Worm (Caenorhabditis elegans) whole organism, L3 larva: ENCODE measurements around the gene rps-5.

Experiments
- R02D3.7 ChIP-seq: fragments of 150-350 bp; optimal IDR thresholded peaks from 2 replicates; lab custom pipeline; 2014; ENCODE audit warnings: missing biosample characterization, missing genetic modification characterization
- ZK546.5 ChIP-seq: sonication (generic microtip); optimal IDR thresholded peaks from 2 replicates; lab custom pipeline; 2017; ENCODE audit warnings: missing biosample characterization, missing genetic modification characterization
- aly-2 ChIP-seq: fragments of 150-350 bp; optimal IDR thresholded peaks from 2 replicates; lab custom pipeline; 2014; ENCODE audit warnings: missing biosample characterization, missing genetic modification characterization
- ama-1 ChIP-seq: fragments of 150-350 bp; optimal IDR thresholded peaks from 2 replicates; lab custom pipeline; 2018
- ceh-16 ChIP-seq: sonication (generic microtip); optimal IDR thresholded peaks from 2 replicates; lab custom pipeline; 2017; ENCODE audit warnings: missing biosample characterization, missing genetic modification characterization
- ceh-28 ChIP-seq: fragments of 150-350 bp; optimal IDR thresholded peaks from 2 replicates; lab custom pipeline; 2014; ENCODE audit warnings: missing biosample characterization, missing genetic modification reagents, missing genetic modification characterization
- ceh-82 ChIP-seq: fragments of 150-350 bp; optimal IDR thresholded peaks from 2 replicates; lab custom pipeline; 2014; ENCODE audit warnings: missing biosample characterization, missing genetic modification characterization
- ceh-9 ChIP-seq: sonication (generic microtip); optimal IDR thresholded peaks from 2 replicates; lab custom pipeline; 2018; ENCODE audit warnings: missing biosample characterization, missing genetic modification characterization
- daf-12 ChIP-seq: fragments of 150-350 bp; optimal IDR thresholded peaks from 2 replicates; lab custom pipeline; 2014; ENCODE audit warnings: missing biosample characterization, missing genetic modification reagents, missing genetic modification characterization
- egl-27 ChIP-seq: sonication (generic microtip); optimal IDR thresholded peaks from 4 replicates; lab custom pipeline; 2017; ENCODE audit warnings: missing biosample characterization, missing genetic modification reagents, missing genetic modification characterization
- egl-5 ChIP-seq: fragments of 150-350 bp; optimal IDR thresholded peaks from 2 replicates; lab custom pipeline; 2017; ENCODE audit warnings: missing biosample characterization, missing genetic modification reagents, missing genetic modification characterization, inconsistent platforms
- elt-1 ChIP-seq: fragments of 150-350 bp; optimal IDR thresholded peaks from 2 replicates; lab custom pipeline; 2014; ENCODE audit warnings: missing biosample characterization, missing genetic modification characterization
- elt-2 ChIP-seq: sonication (generic microtip); optimal IDR thresholded peaks from 2 replicates; lab custom pipeline; 2016; ENCODE audit warnings: missing genetic modification reagents, mild to moderate bottlenecking, missing genetic modification characterization, missing compliant biosample characterization
- elt-3 ChIP-seq, 3 experiments: fragments of 150-350 bp in 1 of 3; sonication (generic microtip) in 2 of 3; optimal IDR thresholded peaks; 2 replicates in 2 of 3; 4 replicates in 1 of 3; lab custom pipeline; 2014 to 2017; ENCODE audit warnings: missing biosample characterization in 3 of 3, missing genetic modification characterization in 3 of 3
- eor-1 ChIP-seq, 2 experiments: fragments of 150-350 bp; optimal IDR thresholded peaks; 2 replicates each; lab custom pipeline; 2014 to 2018; ENCODE audit warnings: missing biosample characterization in 2 of 2, missing genetic modification characterization in 2 of 2
- fkh-10 ChIP-seq: sonication (generic microtip); optimal IDR thresholded peaks from 2 replicates; lab custom pipeline; 2017; ENCODE audit warnings: missing biosample characterization, missing genetic modification reagents, missing genetic modification characterization
- fkh-2 ChIP-seq: fragments of 150-350 bp; optimal IDR thresholded peaks from 2 replicates; lab custom pipeline; 2014; ENCODE audit warnings: missing biosample characterization, missing genetic modification reagents, missing genetic modification characterization
- fos-1 ChIP-seq: fragments of 150-350 bp; optimal IDR thresholded peaks from 2 replicates; lab custom pipeline; 2014; ENCODE audit warnings: missing biosample characterization, missing genetic modification characterization
- hmg-11 ChIP-seq: sonication (generic microtip); optimal IDR thresholded peaks from 2 replicates; lab custom pipeline; 2016; ENCODE audit warnings: missing genetic modification characterization, missing compliant biosample characterization
- jun-1 ChIP-seq: fragments of 150-350 bp; optimal IDR thresholded peaks from 2 replicates; lab custom pipeline; 2014; ENCODE audit warnings: missing biosample characterization, missing genetic modification reagents, missing genetic modification characterization
- lin-15B ChIP-seq: fragments of 150-350 bp; optimal IDR thresholded peaks from 2 replicates; lab custom pipeline; 2014; ENCODE audit warnings: missing biosample characterization, missing genetic modification characterization
- lin-39 ChIP-seq: fragments of 150-350 bp; optimal IDR thresholded peaks from 2 replicates; lab custom pipeline; 2018; ENCODE audit warnings: missing biosample characterization, missing genetic modification reagents, missing genetic modification characterization
- lsy-12 ChIP-seq: sonication (generic microtip); optimal IDR thresholded peaks from 2 replicates; lab custom pipeline; 2016; ENCODE audit warnings: mild to moderate bottlenecking, missing genetic modification characterization, missing compliant biosample characterization
- mdl-1 ChIP-seq: fragments of 150-350 bp; optimal IDR thresholded peaks from 2 replicates; lab custom pipeline; 2014; ENCODE audit warnings: missing biosample characterization, missing genetic modification characterization
- mml-1 ChIP-seq: fragments of 150-350 bp; sonication (generic microtip); optimal IDR thresholded peaks from 3 replicates; lab custom pipeline; 2014; ENCODE audit warnings: missing biosample characterization, missing genetic modification characterization
- nfya-1 ChIP-seq: sonication (generic microtip); optimal IDR thresholded peaks from 2 replicates; lab custom pipeline; 2017; ENCODE audit warnings: missing genetic modification characterization, mild to moderate bottlenecking, missing compliant biosample characterization, antibody characterized with exemption, moderate library complexity; ENCODE audit not compliant: insufficient read depth
- nhr-11 ChIP-seq: fragments of 150-350 bp; optimal IDR thresholded peaks from 2 replicates; lab custom pipeline; 2014; ENCODE audit warnings: missing biosample characterization, missing genetic modification characterization
- nhr-12 ChIP-seq: fragments of 150-350 bp; optimal IDR thresholded peaks from 2 replicates; lab custom pipeline; 2014; ENCODE audit warnings: missing biosample characterization, missing genetic modification characterization
- nhr-23 ChIP-seq: fragments of 150-350 bp; optimal IDR thresholded peaks from 2 replicates; lab custom pipeline; 2014; ENCODE audit warnings: missing biosample characterization, missing genetic modification reagents, missing genetic modification characterization
- nhr-237 ChIP-seq: fragments of 150-350 bp; optimal IDR thresholded peaks from 2 replicates; lab custom pipeline; 2014; ENCODE audit warnings: missing biosample characterization, missing genetic modification characterization
- nhr-25 ChIP-seq: sonication (generic microtip); optimal IDR thresholded peaks from 2 replicates; lab custom pipeline; 2017; ENCODE audit warnings: missing biosample characterization, missing genetic modification characterization
- nhr-28 ChIP-seq: fragments of 150-350 bp; optimal IDR thresholded peaks from 2 replicates; lab custom pipeline; 2014; ENCODE audit warnings: missing biosample characterization, missing genetic modification characterization
- nhr-43 ChIP-seq: sonication (generic microtip); optimal IDR thresholded peaks from 2 replicates; lab custom pipeline; 2016; ENCODE audit warnings: mild to moderate bottlenecking, missing genetic modification characterization, missing compliant biosample characterization; ENCODE audit not compliant: poor library complexity, severe bottlenecking
- nhr-67 ChIP-seq: fragments of 150-350 bp; optimal IDR thresholded peaks from 2 replicates; lab custom pipeline; 2014; ENCODE audit warnings: missing biosample characterization, missing genetic modification characterization
- nhr-76 ChIP-seq: fragments of 150-350 bp; sonication (generic microtip); optimal IDR thresholded peaks from 5 replicates; lab custom pipeline; 2014; ENCODE audit warnings: missing biosample characterization, missing genetic modification characterization
- nhr-77 ChIP-seq: fragments of 150-350 bp; optimal IDR thresholded peaks from 2 replicates; lab custom pipeline; 2014; ENCODE audit warnings: missing biosample characterization, missing genetic modification characterization
- pha-4 ChIP-seq: fragments of 150-350 bp; optimal IDR thresholded peaks from 2 replicates; lab custom pipeline; 2014; ENCODE audit warnings: missing biosample characterization, missing genetic modification reagents, missing genetic modification characterization
- pqm-1 ChIP-seq: fragments of 150-350 bp; optimal IDR thresholded peaks from 2 replicates; lab custom pipeline; 2017; ENCODE audit warnings: missing biosample characterization, missing genetic modification characterization, inconsistent platforms
- sea-2 ChIP-seq: fragments of 150-350 bp; sonication (generic microtip); optimal IDR thresholded peaks from 4 replicates; lab custom pipeline; 2014; ENCODE audit warnings: missing biosample characterization, missing genetic modification reagents, missing genetic modification characterization
- skn-1 ChIP-seq: fragments of 150-350 bp; optimal IDR thresholded peaks from 2 replicates; lab custom pipeline; 2014; ENCODE audit warnings: missing biosample characterization, missing genetic modification characterization
- snpc-4 ChIP-seq: fragments of 150-350 bp; optimal IDR thresholded peaks from 2 replicates; lab custom pipeline; 2014; ENCODE audit warnings: missing biosample characterization, missing genetic modification characterization
- tbx-2 ChIP-seq: sonication (generic microtip); optimal IDR thresholded peaks from 2 replicates; lab custom pipeline; 2016; ENCODE audit warnings: mild to moderate bottlenecking, missing genetic modification characterization, missing compliant biosample characterization
- unc-39 ChIP-seq: sonication (generic microtip); optimal IDR thresholded peaks from 4 replicates; lab custom pipeline; 2017; ENCODE audit warnings: missing biosample characterization, missing genetic modification characterization
- unc-62 ChIP-seq: fragments of 150-350 bp; sonication (generic microtip); optimal IDR thresholded peaks from 4 replicates; lab custom pipeline; 2014; ENCODE audit warnings: missing biosample characterization, missing genetic modification reagents, missing genetic modification characterization
- zag-1 ChIP-seq: fragments of 150-350 bp; optimal IDR thresholded peaks from 2 replicates; lab custom pipeline; 2014; ENCODE audit warnings: missing biosample characterization, missing genetic modification characterization
- ztf-11 ChIP-seq: fragments of 150-350 bp; optimal IDR thresholded peaks from 2 replicates; lab custom pipeline; 2014; ENCODE audit warnings: missing biosample characterization, missing genetic modification characterization
- ztf-4 ChIP-seq: fragments of 150-350 bp; optimal IDR thresholded peaks from 2 replicates; lab custom pipeline; 2014; ENCODE audit warnings: missing biosample characterization, missing genetic modification characterization

rps-5 gene

DNA sequence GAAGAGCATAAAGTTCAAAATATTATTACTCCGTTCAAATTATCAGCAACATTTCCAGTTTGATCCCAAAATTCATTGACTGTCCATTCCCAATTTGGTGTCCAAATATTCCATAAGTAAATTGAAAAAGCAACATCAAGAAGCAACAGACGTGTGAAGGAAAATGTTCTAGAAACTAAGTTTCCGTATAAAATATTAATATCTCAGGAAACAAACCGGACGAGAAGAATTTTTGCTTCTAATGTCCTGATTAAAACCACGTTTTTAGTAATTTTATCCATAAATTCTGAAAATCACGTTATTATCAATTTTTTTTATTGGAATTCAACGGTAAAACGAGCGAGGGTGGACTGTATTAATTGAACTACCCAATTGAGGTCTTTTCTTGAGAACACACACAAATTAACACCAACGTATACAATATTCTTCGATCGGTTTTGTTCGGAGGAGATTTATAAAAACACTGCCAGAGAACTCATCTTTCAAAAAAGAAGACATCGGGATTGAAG is 36.2 kb upstream of the rps-5 start, which contains the start of gene pigq-1:
TSS of gene pigq-1 (minus strand) at position 286 of the 509 bp plus-strand sequence.
- TF ChIP-seq ceh-16 (tag; lab: Kevin White, UChicago) = peak; percentile 10
- TF ChIP-seq ceh-28 (tag; lab: Kevin White, UChicago) = peak; percentile 16
- peak; percentile 25 for TF ChIP-seq pha-4 (tag; lab: Kevin White, UChicago)
- peak; percentile 19 for TF ChIP-seq elt-2 (tag; lab: Kevin White, UChicago)
- no peak for TF ChIP-seq hmg-11
- TF ChIP-seq R02D3.7 (tag; lab: Kevin White, UChicago) = peak; percentile 49
- no peak for TF ChIP-seq ceh-82 (tag; lab: Kevin White, UChicago)
- no peak for TF ChIP-seq nhr-67 (tag; lab: Kevin White, UChicago)
- no peak for TF ChIP-seq fkh-2 (tag; lab: Kevin White, UChicago)
- TF ChIP-seq pqm-1 (tag; lab: Kevin White, UChicago) = no peak
- no peak for TF ChIP-seq ceh-9
- peak; percentile 17 for TF ChIP-seq elt-1
- TF ChIP-seq egl-27 (tag; lab: Kevin White, UChicago) = no peak
- TF ChIP-seq lin-39 (tag; lab: Kevin White, UChicago) = no peak
- TF ChIP-seq nhr-237 = no peak
- TF ChIP-seq lsy-12 (tag; lab: Kevin White, UChicago) = peak; percentile 65
- TF ChIP-seq daf-12 (tag; lab: Kevin White, UChicago) = no peak
- no peak for TF ChIP-seq eor-1 (tag; optimal IDR thresholded peaks at IDR 0.05; lab: Kevin White, UChicago)
- TF ChIP-seq sea-2 (GFP tag; lab: Kevin White, UChicago) = no peak
- peak; percentile 16 for TF ChIP-seq nhr-23 (tag; lab: Kevin White, UChicago)
- TF ChIP-seq nhr-43 (tag; lab: Kevin White, UChicago) = peak; percentile 67
- peak; percentile 49 for TF ChIP-seq tbx-2 (tag; lab: Kevin White, UChicago)
- TF ChIP-seq egl-5 (tag; lab: Kevin White, UChicago) = no peak
- TF ChIP-seq zag-1 (tag; lab: Kevin White, UChicago) = peak; percentile 62
- TF ChIP-seq nhr-11 (tag; lab: Kevin White, UChicago) = no peak
- TF ChIP-seq ztf-4 = no peak
- TF ChIP-seq unc-62 (GFP tag; lab: Kevin White, UChicago) = no peak
- no peak for TF ChIP-seq fkh-10 (GFP tag; lab: Kevin White, UChicago)
- no peak for TF ChIP-seq nhr-77 (tag; lab: Kevin White, UChicago)
- no peak for TF ChIP-seq snpc-4 (tag; lab: Kevin White, UChicago)
- TF ChIP-seq nhr-28 (tag; lab: Kevin White, UChicago) = no peak
- peak; percentile 20 for TF ChIP-seq aly-2
- no peak for TF ChIP-seq unc-39 (tag; lab: Kevin White, UChicago)
- TF ChIP-seq mdl-1 (tag; lab: Kevin White, UChicago) = no peak
- no peak for TF ChIP-seq skn-1 (tag; lab: Kevin White, UChicago)
- no peak for TF ChIP-seq jun-1 (tag; lab: Kevin White, UChicago)
- no peak for TF ChIP-seq nfya-1 (tag; lab: Kevin White, UChicago)
- TF ChIP-seq lin-15B (tag; lab: Kevin White, UChicago) = no peak
- TF ChIP-seq elt-3 (tag; optimal IDR thresholded peaks at IDR 0.05; lab: Kevin White, UChicago) = no peak
- peak; percentile 61 for TF ChIP-seq ama-1 (lab: Kevin White, UChicago)
- TF ChIP-seq nhr-12 (tag; lab: Kevin White, UChicago) = peak; percentile 17
- no peak for TF ChIP-seq mml-1 (tag; lab: Kevin White, UChicago)
- TF ChIP-seq ZK546.5 = peak; percentile 46
- TF ChIP-seq nhr-25 = no peak
- no peak for TF ChIP-seq ztf-11 (tag; lab: Kevin White, UChicago)
- no peak for TF ChIP-seq nhr-76 (tag; lab: Kevin White, UChicago)
- TF ChIP-seq fos-1 (tag; lab: Kevin White, UChicago) = no peak
